Fruit fly (Drosophila melanogaster) whole organism, prepupa: Measurements from ENCODE around the gene sno.

Experiments
- CG11294 ChIP-seq: fragments of 200-800 bp; sonication (Bioruptor generic); IDR thresholded peaks from 2 replicates; pipeline ENCODE4 v1.3.6; 2022; ENCODE audit warnings: missing biosample characterization, missing genetic modification characterization
- CG11762 ChIP-seq: fragments of 200-800 bp; sonication (Bioruptor generic); optimal IDR thresholded peaks from 3 replicates; lab custom pipeline; 2016; ENCODE audit warnings: missing biosample characterization, missing genetic modification characterization; ENCODE audit not compliant: insufficient read depth
- CG15336 ChIP-seq: fragments of 200-800 bp; sonication (Bioruptor generic); IDR thresholded peaks from 2 replicates; pipeline ENCODE4 v1.3.6; 2022; ENCODE audit warnings: missing biosample characterization, missing genetic modification characterization
- CG16779 ChIP-seq: fragments of 200-800 bp; sonication (Bioruptor generic); optimal IDR thresholded peaks from 3 replicates; lab custom pipeline; 2017; ENCODE audit warnings: missing biosample characterization, mild to moderate bottlenecking, missing genetic modification characterization
- CG34406 ChIP-seq: fragments of 200-800 bp; sonication (Bioruptor generic); optimal IDR thresholded peaks from 3 replicates; lab custom pipeline; 2016; ENCODE audit warnings: missing biosample characterization, missing genetic modification characterization
- CG3919 ChIP-seq: fragments of 200-800 bp; sonication (Bioruptor generic); optimal IDR thresholded peaks from 3 replicates; lab custom pipeline; 2016; ENCODE audit warnings: missing biosample characterization, missing genetic modification characterization
- CG4318 ChIP-seq: fragments of 200-800 bp; sonication (Bioruptor generic); optimal IDR thresholded peaks from 3 replicates; lab custom pipeline; 2017; ENCODE audit warnings: missing biosample characterization, mild to moderate bottlenecking, missing genetic modification characterization
- CG6163 ChIP-seq: fragments of 200-800 bp; sonication (Bioruptor generic); IDR thresholded peaks from 3 replicates; pipeline ENCODE4 v1.3.6; 2022; ENCODE audit warnings: missing biosample characterization, missing genetic modification characterization
- CG6276 ChIP-seq: fragments of 200-800 bp; sonication (Bioruptor generic); optimal IDR thresholded peaks from 2 replicates; lab custom pipeline; 2017; ENCODE audit warnings: missing biosample characterization, mild to moderate bottlenecking, missing genetic modification characterization
- CG6792 ChIP-seq: fragments of 200-800 bp; sonication (Bioruptor generic); optimal IDR thresholded peaks from 3 replicates; lab custom pipeline; 2016; ENCODE audit warnings: missing biosample characterization, missing genetic modification characterization
- CG6808 ChIP-seq: fragments of 200-800 bp; sonication (Bioruptor generic); optimal IDR thresholded peaks from 3 replicates; lab custom pipeline; 2017; ENCODE audit warnings: missing biosample characterization, missing genetic modification characterization, mild to moderate bottlenecking, moderate library complexity, missing genetic modification reagents
- CG7368 ChIP-seq: fragments of 200-800 bp; sonication (Bioruptor generic); optimal IDR thresholded peaks from 3 replicates; lab custom pipeline; 2016; ENCODE audit warnings: missing biosample characterization, missing genetic modification characterization
- CG8119 ChIP-seq: fragments of 200-800 bp; sonication (Bioruptor generic); IDR thresholded peaks from 3 replicates; pipeline ENCODE4 v1.3.6; 2022; ENCODE audit warnings: missing biosample characterization, missing genetic modification characterization
- CG8319 ChIP-seq: fragments of 200-800 bp; sonication (Bioruptor generic); optimal IDR thresholded peaks from 3 replicates; lab custom pipeline; 2016; ENCODE audit warnings: missing biosample characterization, missing genetic modification characterization
- CG8632 ChIP-seq: fragments of 200-800 bp; sonication (Bioruptor generic); optimal IDR thresholded peaks from 3 replicates; lab custom pipeline; 2016; ENCODE audit warnings: missing biosample characterization, missing genetic modification characterization
- CG9139 ChIP-seq: fragments of 200-800 bp; sonication (Bioruptor generic); optimal IDR thresholded peaks from 3 replicates; lab custom pipeline; 2017; ENCODE audit warnings: missing biosample characterization, mild to moderate bottlenecking, missing genetic modification characterization
- Eip75B ChIP-seq: fragments of 200-800 bp; sonication (Bioruptor generic); optimal IDR thresholded peaks from 3 replicates; lab custom pipeline; 2016; ENCODE audit warnings: missing biosample characterization, missing genetic modification characterization
- Eip78C ChIP-seq: fragments of 200-800 bp; sonication (Bioruptor generic); peaks from one replicate; lab custom pipeline; 2016; ENCODE audit warnings: missing biosample characterization, missing genetic modification characterization
- Ets96B ChIP-seq: fragments of 200-800 bp; optimal IDR thresholded peaks from 2 replicates; lab custom pipeline; 2019; ENCODE audit warnings: missing biosample characterization, mild to moderate bottlenecking, missing genetic modification characterization, moderate library complexity
- Gug ChIP-seq: fragments of 200-800 bp; sonication (Bioruptor generic); IDR thresholded peaks from 2 replicates; pipeline ENCODE4 v1.3.6; 2022; ENCODE audit warnings: missing biosample characterization, missing genetic modification characterization
- Hr39 ChIP-seq: fragments of 200-800 bp; sonication (Bioruptor generic); optimal IDR thresholded peaks from 2 replicates; lab custom pipeline; 2016; ENCODE audit warnings: missing biosample characterization, missing genetic modification characterization
- Hr4 ChIP-seq: fragments of 200-800 bp; sonication (Bioruptor generic); optimal IDR thresholded peaks from 3 replicates; lab custom pipeline; 2016; ENCODE audit warnings: missing biosample characterization, missing genetic modification characterization
- Sox14 ChIP-seq: fragments of 200-800 bp; sonication (Bioruptor generic); optimal IDR thresholded peaks from 3 replicates; lab custom pipeline; 2016; ENCODE audit warnings: missing biosample characterization, missing genetic modification characterization
- Sox15 ChIP-seq: fragments of 200-800 bp; sonication (Bioruptor generic); optimal IDR thresholded peaks from 3 replicates; lab custom pipeline; 2016; ENCODE audit warnings: missing biosample characterization, missing genetic modification characterization
- achi ChIP-seq: fragments of 200-800 bp; sonication (Bioruptor generic); optimal IDR thresholded peaks from 3 replicates; lab custom pipeline; 2016; ENCODE audit warnings: missing biosample characterization, missing genetic modification characterization
- cyc ChIP-seq: fragments of 200-800 bp; sonication (Bioruptor generic); optimal IDR thresholded peaks from 3 replicates; lab custom pipeline; 2016; ENCODE audit warnings: missing biosample characterization, missing genetic modification characterization
- dac ChIP-seq: fragments of 200-800 bp; sonication (Bioruptor generic); optimal IDR thresholded peaks from 2 replicates; lab custom pipeline; 2017; ENCODE audit warnings: missing biosample characterization, mild to moderate bottlenecking, missing genetic modification characterization
- dsx ChIP-seq: fragments of 200-800 bp; optimal IDR thresholded peaks from 3 replicates; lab custom pipeline; 2019; ENCODE audit warnings: missing biosample characterization, mild to moderate bottlenecking, missing genetic modification characterization, moderate library complexity; ENCODE audit not compliant: poor library complexity, severe bottlenecking
- esn ChIP-seq: fragments of 200-800 bp; sonication (Bioruptor generic); optimal IDR thresholded peaks from 2 replicates; lab custom pipeline; 2016; ENCODE audit warnings: missing biosample characterization, mild to moderate bottlenecking, missing genetic modification characterization, moderate library complexity
- fd59A ChIP-seq: fragments of 200-800 bp; sonication (Bioruptor generic); optimal IDR thresholded peaks from 2 replicates; lab custom pipeline; 2017; ENCODE audit warnings: missing biosample characterization, mild to moderate bottlenecking, missing genetic modification characterization, missing genetic modification reagents
- fkh ChIP-seq: fragments of 200-800 bp; sonication (Bioruptor generic); optimal IDR thresholded peaks from 3 replicates; lab custom pipeline; 2017; ENCODE audit warnings: missing biosample characterization, mild to moderate bottlenecking, missing genetic modification characterization, moderate library complexity
- net ChIP-seq: fragments of 200-800 bp; sonication (Bioruptor generic); optimal IDR thresholded peaks from 3 replicates; lab custom pipeline; 2016; ENCODE audit warnings: missing biosample characterization, missing genetic modification characterization
- salr ChIP-seq, 2 experiments: fragments of 200-800 bp; sonication (Bioruptor generic); optimal IDR thresholded peaks; 3 replicates each; lab custom pipeline; 2016 to 2018; ENCODE audit warnings: missing biosample characterization in 2 of 2, missing genetic modification characterization in 2 of 2, mild to moderate bottlenecking in 1 of 2
- spab ChIP-seq: fragments of 200-800 bp; sonication (Bioruptor generic); optimal IDR thresholded peaks from 2 replicates; lab custom pipeline; 2017; ENCODE audit warnings: missing biosample characterization, mild to moderate bottlenecking, missing genetic modification characterization, missing genetic modification reagents
- ss ChIP-seq, 2 experiments: fragments of 200-800 bp; sonication (Bioruptor generic); optimal IDR thresholded peaks; 2 replicates in 1 of 2; 3 replicates in 1 of 2; lab custom pipeline; 2017 to 2018; ENCODE audit warnings: mild to moderate bottlenecking in 2 of 2, missing biosample characterization in 2 of 2, missing genetic modification characterization in 2 of 2, moderate library complexity in 1 of 2
- svp ChIP-seq: fragments of 200-800 bp; sonication (Bioruptor generic); peaks from one replicate; lab custom pipeline; 2016; ENCODE audit warnings: missing biosample characterization, missing genetic modification characterization

Gene sno

dm6 chrX:13232406-13233195 lies 21.1 kb upstream of the sno start (continued):
- no peak for TF ChIP-seq CG6808 (GFP tag; lab: Kevin White, UChicago)
- TF ChIP-seq CG4318 (GFP tag; lab: Kevin White, UChicago) = peak; percentile 53
- peak; percentile 3 for TF ChIP-seq Eip75B (GFP tag; lab: Kevin White, UChicago)
- no peak for TF ChIP-seq dsx (GFP tag; lab: Kevin White, UChicago)
- TF ChIP-seq spab (GFP tag; lab: Kevin White, UChicago) = no peak
- TF ChIP-seq fd59A (GFP tag; lab: Kevin White, UChicago) = no peak
- peak; percentile 58 for TF ChIP-seq Gug
- TF ChIP-seq net = peak; percentile 22
- peak; percentile 49; the same call in 1 of the 3 replicates for TF ChIP-seq CG8119 (GFP tag; lab: Robert Waterston, UW)
- TF ChIP-seq Ets96B (tag; lab: Kevin White, UChicago) = no peak
- TF ChIP-seq CG8319 (GFP tag; lab: Kevin White, UChicago) = no peak
- peak; percentile 3 for TF ChIP-seq CG6792
- no peak for TF ChIP-seq achi
- TF ChIP-seq CG8632 (GFP tag; lab: Kevin White, UChicago) = no peak
- peak; percentile 2 for TF ChIP-seq fkh (GFP tag; lab: Kevin White, UChicago)
- no peak for TF ChIP-seq Sox15 (GFP tag; lab: Kevin White, UChicago)
- TF ChIP-seq CG9139 (GFP tag; lab: Kevin White, UChicago) = no peak
- no peak for TF ChIP-seq ss (GFP tag; optimal IDR thresholded peaks at IDR 0.05; lab: Kevin White, UChicago)
- no peak for TF ChIP-seq Sox14 (GFP tag; lab: Kevin White, UChicago)
- TF ChIP-seq CG6163 (GFP tag; lab: Robert Waterston, UW) = peak; percentile 72
- peak; percentile 65 for TF ChIP-seq CG11294 (GFP tag; lab: Robert Waterston, UW)
- TF ChIP-seq CG15336 (GFP tag; lab: Robert Waterston, UW) = peak; percentile 62
- TF ChIP-seq CG34406 (GFP tag; lab: Kevin White, UChicago) = no peak
- peak; percentile 68 for TF ChIP-seq Hr4 (GFP tag; lab: Kevin White, UChicago)
- peak; percentile 61 for TF ChIP-seq dac
- TF ChIP-seq, all 60 proteins: peak for 24

dm6 chrX:13230974-13231373 lies 19.5 kb upstream of the sno start:
- TF ChIP-seq salr (GFP tag; optimal IDR thresholded peaks at IDR 0.05; lab: Kevin White, UChicago) (no peak), svp (peak; percentile 28)

- TF ChIP-seq dac (no peak), CG6276 (GFP tag; lab: Kevin White, UChicago) (no peak), CG7368 (no peak), Eip78C (no peak), CG3919 (GFP tag; lab: Kevin White, UChicago) (no peak), cyc (no peak), CG11762 (GFP tag; lab: Kevin White, UChicago) (no peak), CG16779 (tag; lab: Kevin White, UChicago) (no peak), fd59A (GFP tag; lab: Kevin White, UChicago) (no peak), esn (GFP tag; lab: Kevin White, UChicago) (no peak), Gug (no peak), fkh (GFP tag; lab: Kevin White, UChicago) (no peak), CG11294 (GFP tag; lab: Robert Waterston, UW) (no peak), Hr39 (no peak), CG8119 (GFP tag; lab: Robert Waterston, UW) (no peak)
These were observed 18.4 kb upstream of the sno start for dm6 chrX:13229824-13230223.
